Worm (Caenorhabditis elegans) whole organism, early embryonic: Measurements from ENCODE around the gene T22C8.4.

Experiments used
- ama-1 ChIP-seq: fragments of 150-350 bp; optimal IDR thresholded peaks from 2 replicates; lab custom pipeline; 2014
- hmg-4 ChIP-seq: fragments of 200-800 bp; sonication (Bioruptor generic); optimal IDR thresholded peaks from 2 replicates; lab custom pipeline; 2018; ENCODE audit warnings: mild to moderate bottlenecking, missing genetic modification characterization, missing compliant biosample characterization
- hnd-1 ChIP-seq: sonication (generic microtip); optimal IDR thresholded peaks from 2 replicates; lab custom pipeline; 2016; ENCODE audit warnings: missing genetic modification characterization, missing compliant biosample characterization
- scrt-1 ChIP-seq: fragments of 200-800 bp; sonication (Bioruptor generic); IDR thresholded peaks from 2 replicates; pipeline ENCODE4 v1.3.6; 2022; ENCODE audit warnings: missing genetic modification characterization, missing compliant biosample characterization

DNA sequence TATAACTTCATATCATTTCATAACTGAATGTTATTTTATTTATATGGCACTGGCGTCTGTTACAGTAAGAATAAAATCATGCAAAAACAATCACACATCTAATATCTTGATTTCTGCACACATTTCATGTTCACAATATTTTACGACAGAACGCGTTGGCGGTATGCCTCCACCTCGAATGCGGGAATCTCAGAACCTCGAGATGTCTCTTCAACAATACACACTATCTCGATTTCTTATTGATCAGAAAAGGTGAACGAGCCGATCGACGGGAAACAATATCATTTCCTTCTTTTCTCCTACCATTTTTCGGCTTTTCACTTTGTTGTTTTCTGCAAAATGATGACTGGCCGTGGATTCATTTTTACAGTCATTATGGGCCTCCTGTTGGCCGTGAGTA is 15.6 kb downstream of the T22C8.4 start, which contains the start of gene F28C6.10:
- TF ChIP-seq scrt-1 (GFP tag; lab: Robert Waterston, UW): no peak
- no peak for TF ChIP-seq ama-1 (lab: Kevin White, UChicago)
- TF ChIP-seq hnd-1: no peak
- TF ChIP-seq hmg-4 (GFP tag; lab: Kevin White, UChicago): no peak
